Worm (Caenorhabditis elegans): ENCODE results near the gene T20B12.3.

DNA sequence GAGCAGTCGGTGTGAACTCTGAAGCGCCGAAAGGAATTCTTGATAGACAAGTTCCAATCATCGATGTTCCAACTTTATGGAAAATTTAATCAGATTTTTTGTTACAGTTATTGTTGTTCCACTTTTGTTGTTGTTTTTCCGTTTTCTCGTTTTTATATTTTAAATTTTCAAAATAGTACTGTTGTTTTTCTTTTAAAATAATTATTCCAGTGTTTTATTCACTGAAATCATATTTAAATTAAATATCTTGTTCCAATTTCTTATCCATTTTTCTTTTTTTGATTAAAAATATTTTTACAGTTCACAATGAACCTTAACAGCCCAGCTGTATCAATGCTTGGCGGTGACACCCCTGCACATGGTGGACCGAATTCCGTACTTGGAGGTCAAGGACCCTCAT, 1.8 kb downstream of the T20B12.3 start, which contains the start of gene tbp-1:
- no peak for TF ChIP-seq set-16 (GFP tag; IDR thresholded peaks at IDR 0.05)
- no peak for TF ChIP-seq zfp-3 (GFP tag; conservative IDR thresholded peaks at IDR 0.05)
